Fruit fly (Drosophila melanogaster): Measurements from ENCODE around the gene CG5399.

DNA sequence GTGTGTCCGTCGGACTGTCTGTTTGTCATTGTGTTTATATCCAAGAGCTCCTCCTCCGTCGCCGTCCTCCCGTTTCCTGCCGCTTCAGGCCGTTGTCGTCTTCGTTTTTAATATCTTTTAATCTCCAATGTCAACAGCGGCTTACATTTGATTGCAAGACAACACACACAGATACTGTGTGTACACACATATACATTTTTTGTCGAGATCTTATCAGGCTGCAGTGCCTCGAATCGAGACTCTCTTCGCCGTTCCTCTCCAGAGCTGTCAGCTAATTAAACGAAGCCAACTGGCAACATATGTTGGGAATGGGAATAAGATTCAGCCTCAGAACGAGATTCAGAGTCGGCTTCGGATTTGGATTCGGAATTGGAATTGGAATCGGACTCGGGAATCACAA lies 24.5 kb upstream of the CG5399 start:
- no peak for TF ChIP-seq psq (optimal IDR thresholded peaks at IDR 0.05)
- no peak for TF ChIP-seq insv (optimal IDR thresholded peaks at IDR 0.05)
- no peak for TF ChIP-seq Sin3A (optimal IDR thresholded peaks at IDR 0.05)
- TF ChIP-seq ttk (optimal IDR thresholded peaks at IDR 0.05) = no peak
- TF ChIP-seq h (optimal IDR thresholded peaks at IDR 0.05) = no peak
- no peak for TF ChIP-seq Myc (optimal IDR thresholded peaks at IDR 0.05)
